Worm (Caenorhabditis elegans) whole organism, L3 larva: Measurements from ENCODE around the gene sri-46.

Source experiments
- R02D3.7 ChIP-seq: fragments of 150-350 bp; optimal IDR thresholded peaks from 2 replicates; lab custom pipeline; 2014; ENCODE audit warnings: missing biosample characterization, missing genetic modification characterization
- aly-2 ChIP-seq: fragments of 150-350 bp; optimal IDR thresholded peaks from 2 replicates; lab custom pipeline; 2014; ENCODE audit warnings: missing biosample characterization, missing genetic modification characterization
- ceh-82 ChIP-seq: fragments of 150-350 bp; optimal IDR thresholded peaks from 2 replicates; lab custom pipeline; 2014; ENCODE audit warnings: missing biosample characterization, missing genetic modification characterization
- egl-5 ChIP-seq: fragments of 150-350 bp; optimal IDR thresholded peaks from 2 replicates; lab custom pipeline; 2017; ENCODE audit warnings: missing biosample characterization, missing genetic modification reagents, missing genetic modification characterization, inconsistent platforms
- elt-3 ChIP-seq, 3 experiments: fragments of 150-350 bp in 1 of 3; sonication (generic microtip) in 2 of 3; optimal IDR thresholded peaks; 2 replicates in 2 of 3; 4 replicates in 1 of 3; lab custom pipeline; 2014 to 2017; ENCODE audit warnings: missing biosample characterization in 3 of 3, missing genetic modification characterization in 3 of 3
- jun-1 ChIP-seq: fragments of 150-350 bp; optimal IDR thresholded peaks from 2 replicates; lab custom pipeline; 2014; ENCODE audit warnings: missing biosample characterization, missing genetic modification reagents, missing genetic modification characterization
- nhr-76 ChIP-seq: fragments of 150-350 bp; sonication (generic microtip); optimal IDR thresholded peaks from 5 replicates; lab custom pipeline; 2014; ENCODE audit warnings: missing biosample characterization, missing genetic modification characterization
- pha-4 ChIP-seq: fragments of 150-350 bp; optimal IDR thresholded peaks from 2 replicates; lab custom pipeline; 2014; ENCODE audit warnings: missing biosample characterization, missing genetic modification reagents, missing genetic modification characterization
- tbx-2 ChIP-seq: sonication (generic microtip); optimal IDR thresholded peaks from 2 replicates; lab custom pipeline; 2016; ENCODE audit warnings: mild to moderate bottlenecking, missing genetic modification characterization, missing compliant biosample characterization
- unc-39 ChIP-seq: sonication (generic microtip); optimal IDR thresholded peaks from 4 replicates; lab custom pipeline; 2017; ENCODE audit warnings: missing biosample characterization, missing genetic modification characterization
- zag-1 ChIP-seq: fragments of 150-350 bp; optimal IDR thresholded peaks from 2 replicates; lab custom pipeline; 2014; ENCODE audit warnings: missing biosample characterization, missing genetic modification characterization
- ztf-11 ChIP-seq: fragments of 150-350 bp; optimal IDR thresholded peaks from 2 replicates; lab custom pipeline; 2014; ENCODE audit warnings: missing biosample characterization, missing genetic modification characterization

DNA sequence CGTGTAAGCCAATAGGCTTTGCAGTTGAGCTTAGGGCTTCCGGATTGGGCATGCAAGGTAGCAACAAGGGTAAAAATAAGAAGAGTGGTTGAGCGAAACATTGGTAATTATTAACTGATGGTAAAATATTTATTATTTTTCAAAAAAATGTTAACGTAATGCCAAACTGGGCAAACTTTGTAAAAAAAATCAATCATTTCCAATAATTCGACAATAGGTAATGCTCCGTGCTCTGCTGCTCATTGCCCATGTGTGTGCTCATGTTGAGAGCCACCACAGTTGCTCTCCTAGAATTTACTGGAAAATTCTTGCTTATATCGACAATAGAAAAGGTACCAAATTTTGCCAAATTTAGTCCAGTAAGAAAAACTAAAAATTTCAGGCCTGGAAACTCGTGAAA is 9.7 kb upstream of the sri-46 start, which contains the start of the genes T02H6.10 and T02H6.8:
- TF ChIP-seq R02D3.7 (tag; lab: Kevin White, UChicago) = no peak
- no peak for TF ChIP-seq jun-1 (tag; lab: Kevin White, UChicago)
- TF ChIP-seq tbx-2 (tag; lab: Kevin White, UChicago) = no peak
- no peak for TF ChIP-seq ceh-82 (tag; lab: Kevin White, UChicago)
- no peak for TF ChIP-seq aly-2 (tag; lab: Kevin White, UChicago)
- TF ChIP-seq egl-5 = no peak
- TF ChIP-seq nhr-76 (tag; lab: Kevin White, UChicago) = no peak
- no peak for TF ChIP-seq zag-1 (tag; lab: Kevin White, UChicago)
- no peak for TF ChIP-seq pha-4
- TF ChIP-seq ztf-11 (tag; lab: Kevin White, UChicago) = no peak
- TF ChIP-seq elt-3 (tag; optimal IDR thresholded peaks at IDR 0.05; lab: Kevin White, UChicago) = no peak
- no peak for TF ChIP-seq unc-39 (tag; lab: Kevin White, UChicago)
